Fruit fly (Drosophila melanogaster) whole organism, prepupa: ENCODE results near the gene Antp.

Experiments
- CG16779 ChIP-seq: fragments of 200-800 bp; sonication (Bioruptor generic); optimal IDR thresholded peaks from 3 replicates; lab custom pipeline; 2017; ENCODE audit warnings: missing biosample characterization, mild to moderate bottlenecking, missing genetic modification characterization
- CG6808 ChIP-seq: fragments of 200-800 bp; sonication (Bioruptor generic); optimal IDR thresholded peaks from 3 replicates; lab custom pipeline; 2017; ENCODE audit warnings: missing biosample characterization, missing genetic modification characterization, mild to moderate bottlenecking, moderate library complexity, missing genetic modification reagents
- Gug ChIP-seq: fragments of 200-800 bp; sonication (Bioruptor generic); IDR thresholded peaks from 2 replicates; pipeline ENCODE4 v1.3.6; 2022; ENCODE audit warnings: missing biosample characterization, missing genetic modification characterization
- achi ChIP-seq: fragments of 200-800 bp; sonication (Bioruptor generic); optimal IDR thresholded peaks from 3 replicates; lab custom pipeline; 2016; ENCODE audit warnings: missing biosample characterization, missing genetic modification characterization

dm6 chr3R:7044016-7044415 is 45.0 kb upstream of the Antp start:
- no peak for TF ChIP-seq CG6808 (GFP tag; lab: Kevin White, UChicago)
- TF ChIP-seq CG16779 (tag; lab: Kevin White, UChicago) = no peak
- TF ChIP-seq Gug (GFP tag; lab: Robert Waterston, UW) = no peak
- no peak for TF ChIP-seq achi (GFP tag; lab: Kevin White, UChicago)
